Fruit fly (Drosophila melanogaster) whole organism, adult: ENCODE measurements around the gene CG43446.

ENCODE experiments used
- CG14711 ChIP-seq: fragments of 200-800 bp; sonication (Bioruptor generic); optimal IDR thresholded peaks from 2 replicates; lab custom pipeline; 2018; ENCODE audit warnings: missing biosample characterization, mild to moderate bottlenecking, missing genetic modification characterization, moderate library complexity
- kay ChIP-seq: fragments of 200-800 bp; sonication (Bioruptor generic); peaks from one replicate; lab custom pipeline; 2016; ENCODE audit warnings: missing biosample characterization, missing genetic modification characterization, borderline replicate concordance
- toe ChIP-seq: fragments of 200-800 bp; sonication (Bioruptor generic); optimal IDR thresholded peaks from 2 replicates; lab custom pipeline; 2016; ENCODE audit warnings: missing biosample characterization, missing genetic modification characterization

DNA sequence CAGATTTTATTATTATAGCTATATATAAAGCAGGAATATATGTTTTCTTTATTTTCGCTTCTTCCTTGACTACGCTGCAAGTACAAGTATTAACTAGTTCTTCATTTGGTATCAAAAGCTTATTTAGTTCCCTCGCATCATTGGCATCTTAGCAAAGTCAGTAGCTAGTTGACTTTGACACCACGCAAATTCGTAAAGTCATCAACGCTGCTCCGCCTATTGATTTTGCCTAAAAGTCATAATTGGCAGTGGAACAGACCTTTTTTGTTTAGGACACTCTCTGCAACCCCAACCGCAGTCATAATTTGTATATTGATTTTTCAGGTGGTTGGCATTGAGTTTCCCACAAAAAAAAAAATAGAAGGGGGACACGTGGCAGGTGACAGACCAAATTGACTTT lies 32.6 kb downstream of the CG43446 start:
- TF ChIP-seq kay (GFP tag; lab: Kevin White, UChicago) (no peak), CG14711 (tag; lab: Kevin White, UChicago) (peak; percentile 14), toe (GFP tag; lab: Kevin White, UChicago) (no peak)
